Worm (Caenorhabditis elegans): Measurements from ENCODE around the gene sec-3.

ce11 chrX:3051315-3051993, 48.2 kb downstream of the sec-3 start:
- TF ChIP-seq ctbp-1 (GFP tag; IDR thresholded peaks at IDR 0.05): 0 out of 2 replicates have a peak, but pooled peaks have one; percentile 38
- no peak for TF ChIP-seq unc-62 (GFP tag; optimal IDR thresholded peaks at IDR 0.05 in 1 of 2)
- no peak for TF ChIP-seq unc-62 (tag; optimal IDR thresholded peaks at IDR 0.05)
- no peak for TF ChIP-seq lin-13 (GFP tag; optimal IDR thresholded peaks at IDR 0.05)
- no peak for TF ChIP-seq dve-1 (tag; optimal IDR thresholded peaks at IDR 0.05; ENCODE audit: insufficient read depth)
- TF ChIP-seq lin-39 (tag; optimal IDR thresholded peaks at IDR 0.05): no peak
- TF ChIP-seq mdl-1 (tag; optimal IDR thresholded peaks at IDR 0.05): no peak
- no peak for TF ChIP-seq unc-39 (tag; optimal IDR thresholded peaks at IDR 0.05)
- no peak for TF ChIP-seq lin-38 (GFP tag; IDR thresholded peaks at IDR 0.05)
- TF ChIP-seq lsy-2 (tag; optimal IDR thresholded peaks at IDR 0.05): no peak
- no peak for TF ChIP-seq mdt-29 (GFP tag; IDR thresholded peaks at IDR 0.05)

Data from whole organism, L4 larva.